Worm (Caenorhabditis elegans) whole organism, L2 larva: ENCODE measurements around the gene R07B1.9.

Experiments
- mab-5 ChIP-seq: fragments of 150-350 bp; optimal IDR thresholded peaks from 2 replicates; lab custom pipeline; 2014; ENCODE audit warnings: missing biosample characterization, missing genetic modification characterization
- nhr-11 ChIP-seq: fragments of 150-350 bp; optimal IDR thresholded peaks from 2 replicates; lab custom pipeline; 2014; ENCODE audit warnings: missing biosample characterization, missing genetic modification characterization

DNA sequence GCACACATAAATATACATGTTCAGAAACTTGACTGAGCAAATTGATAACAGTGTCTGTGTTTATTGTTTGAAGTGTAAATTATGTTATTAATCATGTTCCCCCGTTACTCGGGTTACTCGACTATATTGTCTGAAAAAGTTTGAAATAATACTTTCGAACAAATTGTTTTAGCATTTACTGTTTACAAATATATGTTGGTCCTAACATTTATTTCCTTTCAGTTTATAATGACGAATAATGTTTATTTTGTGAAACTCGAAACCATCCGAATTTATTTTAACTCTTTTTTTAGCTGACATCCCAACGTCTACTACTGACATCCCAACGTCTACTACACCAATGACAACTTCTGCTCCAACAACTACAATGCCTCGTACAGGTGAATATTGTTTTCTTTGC is 8.4 kb upstream of the R07B1.9 start, which contains the start of gene R07B1.7:
- TF ChIP-seq nhr-11 (tag; lab: Kevin White, UChicago): no peak
- no peak for TF ChIP-seq mab-5 (tag; lab: Kevin White, UChicago)
